Worm (Caenorhabditis elegans): Measurements from ENCODE around the gene C05C9.1.

C05C9.1 gene

DNA sequence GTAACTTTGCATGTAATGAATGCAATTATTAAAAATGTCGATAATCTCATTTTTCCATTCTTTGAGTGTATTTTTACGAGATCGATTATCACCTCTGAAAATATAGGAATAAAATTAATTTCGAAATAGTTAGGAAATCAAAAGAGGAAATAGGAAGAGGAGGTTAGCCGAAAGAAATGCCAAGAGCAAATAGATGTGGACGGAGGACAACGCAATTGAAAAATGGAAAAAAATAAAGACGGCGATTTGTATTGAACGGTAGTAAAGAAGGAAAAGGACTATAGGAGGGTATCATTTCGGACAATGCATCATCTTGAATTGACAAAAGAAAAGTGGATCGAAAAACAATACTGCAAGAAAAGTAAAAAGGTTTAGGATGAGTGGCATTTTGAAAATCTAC, 28.9 kb downstream of the C05C9.1 start, which contains the start of gene F13D2.1:
Gene F13D2.1, minus strand, starts transcription at position 101 of the 400 bp plus-strand sequence.
- TF ChIP-seq repo-1 (tag; optimal IDR thresholded peaks at IDR 0.05): no peak

ce11 chrX:11190443-11190842, 29.8 kb downstream of the C05C9.1 start:
- TF ChIP-seq F37B4.10 (GFP tag; IDR thresholded peaks at IDR 0.05): no peak
- no peak for TF ChIP-seq ztf-28 (GFP tag; IDR thresholded peaks at IDR 0.05)
- TF ChIP-seq efl-1 (GFP tag; optimal IDR thresholded peaks at IDR 0.05): no peak
- no peak for TF ChIP-seq attf-3 (GFP tag; conservative IDR thresholded peaks at IDR 0.05)
- no peak for TF ChIP-seq Y56A3A.18 (GFP tag; IDR thresholded peaks at IDR 0.05)
- TF ChIP-seq K12H6.12 (tag; optimal IDR thresholded peaks at IDR 0.05): no peak
- TF ChIP-seq hsf-1 (GFP tag; IDR thresholded peaks at IDR 0.05): peak; percentile 54; the same call in 1 of the 2 replicates
- no peak for TF ChIP-seq attf-5 (GFP tag; optimal IDR thresholded peaks at IDR 0.05)
- TF ChIP-seq dpl-1 (GFP tag; optimal IDR thresholded peaks at IDR 0.05): no peak
- no peak for TF ChIP-seq T26A5.8 (tag; optimal IDR thresholded peaks at IDR 0.05)
- TF ChIP-seq somi-1 (GFP tag; optimal IDR thresholded peaks at IDR 0.05): peak; percentile 1
- TF ChIP-seq lin-40 (tag; optimal IDR thresholded peaks at IDR 0.05): no peak
- TF ChIP-seq hmg-1.2 (GFP tag; IDR thresholded peaks at IDR 0.05): no peak
- TF ChIP-seq B0019.2 (GFP tag; conservative IDR thresholded peaks at IDR 0.05): no peak
- no peak for TF ChIP-seq ztf-18 (tag; optimal IDR thresholded peaks at IDR 0.05)
- TF ChIP-seq ztf-26 (tag; optimal IDR thresholded peaks at IDR 0.05): peak; percentile 42
- TF ChIP-seq Y67H2A.10 (GFP tag; conservative IDR thresholded peaks at IDR 0.05): no peak
- TF ChIP-seq nhr-179 (tag; optimal IDR thresholded peaks at IDR 0.05): no peak
- no peak for TF ChIP-seq sptf-2 (GFP tag; optimal IDR thresholded peaks at IDR 0.05)

ce11 chrX:11193670-11194069, 33.0 kb downstream of the C05C9.1 start:
- TF ChIP-seq madf-10 (tag; optimal IDR thresholded peaks at IDR 0.05) (no peak), nhr-90 (tag; optimal IDR thresholded peaks at IDR 0.05) (no peak), ZK185.1 (tag; optimal IDR thresholded peaks at IDR 0.05; ENCODE audit: poor library complexity, severe bottlenecking) (no peak), ztf-25 (GFP tag; IDR thresholded peaks at IDR 0.05) (no peak), mcd-1 (GFP tag; IDR thresholded peaks at IDR 0.05) (no peak), F22D6.2 (tag; optimal IDR thresholded peaks at IDR 0.05) (no peak), pha-4 (tag; optimal IDR thresholded peaks at IDR 0.05) (no peak), nhr-120 (GFP tag; IDR thresholded peaks at IDR 0.05) (no peak)

DNA sequence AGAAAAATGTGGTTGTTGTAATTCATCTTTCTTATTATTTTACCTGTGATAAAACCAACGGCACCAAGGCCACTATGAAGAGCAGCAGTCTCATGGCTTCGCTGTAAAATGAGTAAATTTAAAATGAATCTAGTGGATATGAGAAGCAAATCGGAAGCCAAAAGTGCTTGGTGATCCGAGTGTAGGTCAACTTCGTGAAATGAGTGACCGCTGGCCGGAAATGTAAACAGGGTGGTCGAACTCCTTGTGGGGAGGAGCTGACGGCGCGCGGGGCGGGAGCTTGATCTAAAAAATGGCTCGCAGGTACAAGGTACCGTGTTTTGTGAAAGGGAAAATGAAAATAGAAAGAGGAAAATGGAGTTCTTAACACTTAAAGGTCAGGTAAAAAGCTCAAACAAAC, 36.1 kb downstream of the C05C9.1 start, which contains the start of gene C34F6.1:
Gene C34F6.1, minus strand, starts transcription at position 101 of the 400 bp plus-strand sequence.
- TF ChIP-seq nfya-2 (GFP tag; IDR thresholded peaks at IDR 0.05): no peak
- TF ChIP-seq ama-1 (optimal IDR thresholded peaks at IDR 0.05): no peak
- no peak for TF ChIP-seq ama-1 (GFP tag; optimal IDR thresholded peaks at IDR 0.05)
- no peak for TF ChIP-seq rpc-1 (optimal IDR thresholded peaks at IDR 0.05)
- TF ChIP-seq rpc-1 (tag; optimal IDR thresholded peaks at IDR 0.05): no peak
- no peak for TF ChIP-seq ceh-40 (GFP tag; IDR thresholded peaks at IDR 0.05)
- no peak for TF ChIP-seq Y53F4B.3 (GFP tag; IDR thresholded peaks at IDR 0.05)
- TF ChIP-seq F55B11.4 (tag; optimal IDR thresholded peaks at IDR 0.05; ENCODE audit: borderline replicate concordance, insufficient read depth): no peak
- no peak for TF ChIP-seq C06A6.2 (GFP tag; conservative IDR thresholded peaks at IDR 0.05)
- TF ChIP-seq somi-1 (GFP tag; optimal IDR thresholded peaks at IDR 0.05): no peak
- TF ChIP-seq ztf-6 (GFP tag; IDR thresholded peaks at IDR 0.05): no peak
- TF ChIP-seq attf-3 (GFP tag; conservative IDR thresholded peaks at IDR 0.05): no peak
- no peak for TF ChIP-seq snpc-3.4 (tag; optimal IDR thresholded peaks at IDR 0.05)
- TF ChIP-seq athp-1 (tag; optimal IDR thresholded peaks at IDR 0.05): no peak
- no peak for TF ChIP-seq bed-1 (GFP tag; IDR thresholded peaks at IDR 0.05)
- no peak for TF ChIP-seq B0035.1 (tag; optimal IDR thresholded peaks at IDR 0.05)
- TF ChIP-seq zfh-2 (GFP tag; conservative IDR thresholded peaks at IDR 0.05): no peak
- TF ChIP-seq let-526 (GFP tag; IDR thresholded peaks at IDR 0.05): no peak
